Fruit fly (Drosophila melanogaster): Measurements from ENCODE around the gene Trm7-34.

DNA sequence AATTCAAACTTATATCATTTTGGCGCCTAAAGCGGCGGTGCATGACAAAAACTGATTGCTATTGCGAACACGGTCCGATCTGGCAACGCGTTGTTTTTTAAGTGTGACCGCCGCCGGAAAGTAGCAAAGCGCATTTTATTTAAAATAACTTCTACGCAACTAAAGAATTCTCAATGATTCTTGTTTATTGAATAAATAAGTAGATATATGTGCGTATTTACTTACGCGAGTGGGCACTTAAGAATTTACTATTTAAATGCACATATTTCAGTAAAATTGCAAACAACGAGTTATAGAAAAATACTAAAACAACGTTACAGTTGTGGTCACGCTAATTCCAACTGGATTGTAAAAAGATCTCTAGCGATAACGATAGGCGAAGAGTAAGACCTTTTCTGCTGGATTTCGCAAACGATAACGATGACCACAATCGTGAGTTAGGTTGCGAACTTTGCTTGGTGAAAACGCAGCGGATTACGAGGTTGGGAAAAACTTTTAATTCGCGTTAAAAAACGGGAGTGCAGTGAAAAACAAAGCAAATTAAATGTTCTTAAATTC is 22.3 kb upstream of the Trm7-34 start:
- TF ChIP-seq kay (GFP tag; ENCODE audit: borderline replicate concordance) (no peak), bab1 (GFP tag; optimal IDR thresholded peaks at IDR 0.05) (peak; percentile 29)
